Worm (Caenorhabditis elegans): ENCODE results near the gene lido-1.

DNA sequence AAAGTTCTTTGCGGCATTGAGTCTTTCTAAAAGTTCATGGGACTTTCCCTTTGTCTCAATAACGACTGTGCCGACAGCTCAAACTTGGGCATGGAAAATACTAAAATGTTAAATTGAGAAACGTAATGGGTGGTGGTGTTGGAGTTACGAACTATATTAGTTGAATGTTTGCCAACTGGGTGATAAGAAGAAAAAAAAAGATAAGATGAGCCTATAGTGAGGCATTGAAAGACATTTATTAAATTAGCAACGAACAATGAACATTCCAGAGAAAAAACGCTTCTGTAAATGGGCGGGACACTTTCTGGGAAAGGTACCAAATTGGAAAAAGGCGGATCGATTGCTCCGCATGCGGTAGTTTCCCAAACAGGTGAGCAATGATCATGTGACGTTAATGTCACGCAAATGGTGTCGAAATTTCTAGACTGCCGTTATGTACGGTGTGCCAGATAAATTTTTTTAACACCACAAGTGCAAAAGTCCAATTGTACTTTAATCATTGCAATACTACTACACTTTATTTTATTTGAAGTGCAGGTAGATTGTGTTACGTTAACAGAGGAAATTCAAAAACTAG, 42.9 kb upstream of the lido-1 start:
- no peak for TF ChIP-seq lin-11 (tag; optimal IDR thresholded peaks at IDR 0.05)
- TF ChIP-seq elt-3 (tag; optimal IDR thresholded peaks at IDR 0.05), result no peak
- TF ChIP-seq ztf-1 (GFP tag; conservative IDR thresholded peaks at IDR 0.05), result no peak
- TF ChIP-seq unc-39 (tag; optimal IDR thresholded peaks at IDR 0.05), result no peak
- no peak for TF ChIP-seq nhr-12 (tag; optimal IDR thresholded peaks at IDR 0.05)
- no peak for TF ChIP-seq nhr-237 (tag; optimal IDR thresholded peaks at IDR 0.05)

All from whole organism, L2 larva.